Fruit fly (Drosophila melanogaster): ENCODE results near the gene Pde6.

DNA sequence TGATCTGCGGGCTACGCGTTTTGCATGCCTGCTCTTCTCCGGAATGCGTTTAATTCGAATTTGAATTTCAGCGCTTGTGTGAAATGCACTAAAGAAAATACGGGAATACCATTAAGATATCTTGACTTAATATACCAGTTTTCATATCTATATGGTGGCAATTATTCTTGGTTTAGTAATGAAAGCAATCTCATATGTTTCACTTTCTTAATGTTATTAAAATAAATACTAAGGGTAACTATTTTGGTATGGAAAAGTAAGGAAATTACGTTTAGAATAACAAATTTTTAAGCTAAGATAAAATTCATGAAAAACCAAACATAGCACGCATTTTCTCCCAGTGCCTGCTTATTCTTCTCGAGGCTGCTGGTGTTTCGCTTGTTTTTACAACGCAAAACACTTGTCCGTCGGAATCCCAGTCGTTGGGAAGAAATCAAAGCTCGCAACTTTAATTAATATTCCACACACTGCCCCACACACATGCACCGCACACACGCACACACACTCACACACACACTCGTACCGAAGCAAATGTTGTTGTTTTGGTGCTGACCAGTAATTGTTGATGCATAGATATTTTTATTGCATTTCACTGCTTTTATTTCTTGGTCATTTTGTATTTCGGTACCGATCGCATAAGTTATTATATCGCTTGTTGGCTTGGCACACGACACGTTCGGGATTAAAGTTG is 19.8 kb upstream of the Pde6 start:
- TF ChIP-seq psq (optimal IDR thresholded peaks at IDR 0.05) (no peak), Dll (optimal IDR thresholded peaks at IDR 0.05) (no peak)

Measured in whole organism.